Worm (Caenorhabditis elegans) whole organism, L4 larva: ENCODE measurements around the gene F53F4.12.
A peak's percentile ranks its signal among the peaks of the same experiment; 100 is the strongest.

ENCODE experiments used
- F10B5.3 ChIP-seq: sonication (generic microtip); optimal IDR thresholded peaks from 2 replicates; lab custom pipeline; 2016; ENCODE audit warnings: mild to moderate bottlenecking, missing genetic modification characterization, missing compliant biosample characterization
- F26F4.8 ChIP-seq: fragments of 200-800 bp; sonication (Bioruptor generic); conservative IDR thresholded peaks from 2 replicates; pipeline ENCODE4 v1.3.6; 2022; ENCODE audit warnings: missing genetic modification characterization, missing compliant biosample characterization
- T26A8.4 ChIP-seq: fragments of 200-800 bp; sonication (Bioruptor generic); IDR thresholded peaks from 2 replicates; pipeline ENCODE4 v1.3.6; 2022; ENCODE audit warnings: missing genetic modification characterization, missing compliant biosample characterization
- Y5F2A.4 ChIP-seq: fragments of 200-800 bp; sonication (Bioruptor generic); optimal IDR thresholded peaks from 2 replicates; lab custom pipeline; 2018; ENCODE audit warnings: mild to moderate bottlenecking, missing genetic modification characterization, missing compliant biosample characterization
- aha-1 ChIP-seq: fragments of 150-350 bp; peaks from one replicate; lab custom pipeline; 2014; ENCODE audit warnings: missing biosample characterization, missing genetic modification characterization
- ceh-20 ChIP-seq: fragments of 200-800 bp; sonication (Bioruptor generic); IDR thresholded peaks from 2 replicates; pipeline ENCODE4 v1.3.6; 2022; ENCODE audit warnings: missing genetic modification reagents, missing genetic modification characterization, missing compliant biosample characterization
- ceh-28 ChIP-seq: fragments of 150-350 bp; optimal IDR thresholded peaks from 2 replicates; lab custom pipeline; 2014; ENCODE audit warnings: missing biosample characterization, missing genetic modification reagents, missing genetic modification characterization
- ceh-82 ChIP-seq: sonication (generic microtip); optimal IDR thresholded peaks from 2 replicates; lab custom pipeline; 2017; ENCODE audit warnings: missing biosample characterization, missing genetic modification characterization
- daf-16 ChIP-seq, 3 experiments: sonication (generic microtip); optimal IDR thresholded peaks; 2 replicates each; lab custom pipeline; 2016 to 2017; ENCODE audit warnings: missing genetic modification characterization in 3 of 3, missing genetic modification reagents in 3 of 3, mild to moderate bottlenecking in 2 of 3, missing compliant biosample characterization in 2 of 3, missing biosample characterization in 1 of 3, moderate library complexity in 1 of 3
- daf-8 ChIP-seq: fragments of 200-800 bp; sonication (Bioruptor generic); IDR thresholded peaks from 2 replicates; pipeline ENCODE4 v1.3.6; 2022; ENCODE audit warnings: missing genetic modification characterization, missing compliant biosample characterization
- dmd-6 ChIP-seq: fragments of 200-800 bp; sonication (Bioruptor generic); IDR thresholded peaks from 2 replicates; pipeline ENCODE4 v1.3.6; 2022; ENCODE audit warnings: missing genetic modification reagents, missing genetic modification characterization, missing compliant biosample characterization
- duxl-1 ChIP-seq: sonication (generic microtip); optimal IDR thresholded peaks from 2 replicates; lab custom pipeline; 2016; ENCODE audit warnings: mild to moderate bottlenecking, missing genetic modification characterization, moderate library complexity, missing compliant biosample characterization; ENCODE audit not compliant: poor library complexity
- dve-1 ChIP-seq: sonication (generic microtip); optimal IDR thresholded peaks from 2 replicates; lab custom pipeline; 2017; ENCODE audit warnings: antibody characterized with exemption, mild to moderate bottlenecking, missing genetic modification characterization, missing compliant biosample characterization; ENCODE audit not compliant: insufficient read depth
- egl-27 ChIP-seq: sonication (generic microtip); optimal IDR thresholded peaks from 3 replicates; lab custom pipeline; 2017; ENCODE audit warnings: missing biosample characterization, missing genetic modification reagents, missing genetic modification characterization
- fkh-10 ChIP-seq: fragments of 150-350 bp; optimal IDR thresholded peaks from 2 replicates; lab custom pipeline; 2014; ENCODE audit warnings: missing biosample characterization, missing genetic modification reagents, missing genetic modification characterization
- hlh-30 ChIP-seq: sonication (generic microtip); optimal IDR thresholded peaks from 2 replicates; lab custom pipeline; 2017; ENCODE audit warnings: antibody characterized with exemption, mild to moderate bottlenecking, missing genetic modification characterization, missing compliant biosample characterization; ENCODE audit not compliant: insufficient read depth
- hmg-1.1 ChIP-seq: fragments of 200-800 bp; sonication (Bioruptor generic); IDR thresholded peaks from 2 replicates; pipeline ENCODE4 v1.3.6; 2022; ENCODE audit warnings: missing genetic modification reagents, missing genetic modification characterization, missing compliant biosample characterization
- lim-7 ChIP-seq: fragments of 200-800 bp; sonication (Bioruptor generic); IDR thresholded peaks from 2 replicates; pipeline ENCODE4 v1.3.6; 2022; ENCODE audit warnings: missing genetic modification characterization, missing compliant biosample characterization
- lin-15B ChIP-seq: fragments of 150-350 bp; sonication (generic microtip); optimal IDR thresholded peaks from 3 replicates; lab custom pipeline; 2014; ENCODE audit warnings: missing biosample characterization, missing genetic modification characterization
- lir-3 ChIP-seq: sonication (generic microtip); optimal IDR thresholded peaks from 2 replicates; lab custom pipeline; 2016; ENCODE audit warnings: mild to moderate bottlenecking, missing genetic modification characterization, missing compliant biosample characterization
- madf-5 ChIP-seq, 2 experiments: fragments of 200-800 bp; sonication (Bioruptor generic); IDR thresholded peaks; 2 replicates each; pipeline ENCODE4 v1.3.6; 2022; ENCODE audit warnings: missing compliant biosample characterization in 2 of 2, missing genetic modification characterization in 2 of 2
- mdl-1 ChIP-seq, 2 experiments: fragments of 150-350 bp in 1 of 2; sonication (generic microtip) in 1 of 2; optimal IDR thresholded peaks; 2 replicates each; lab custom pipeline; 2014 to 2017; ENCODE audit warnings: missing biosample characterization in 2 of 2, missing genetic modification characterization in 2 of 2
- mep-1 ChIP-seq: fragments of 150-350 bp; sonication (generic microtip); optimal IDR thresholded peaks from 3 replicates; lab custom pipeline; 2014; ENCODE audit warnings: missing biosample characterization, missing genetic modification characterization
- mes-2 ChIP-seq: sonication (generic microtip); optimal IDR thresholded peaks from 2 replicates; lab custom pipeline; 2016; ENCODE audit warnings: missing genotype, mild to moderate bottlenecking, missing genetic modification characterization, missing compliant biosample characterization; ENCODE audit not compliant: poor library complexity, severe bottlenecking
- mxl-2 ChIP-seq: fragments of 200-800 bp; sonication (Bioruptor generic); conservative IDR thresholded peaks from 2 replicates; pipeline ENCODE4 v1.3.6; 2022; ENCODE audit warnings: missing genetic modification reagents, missing genetic modification characterization, missing compliant biosample characterization
- nhr-10 ChIP-seq: fragments of 150-350 bp; optimal IDR thresholded peaks from 2 replicates; lab custom pipeline; 2014; ENCODE audit warnings: missing biosample characterization, missing genetic modification characterization
- nhr-111 ChIP-seq: fragments of 200-800 bp; sonication (Bioruptor generic); optimal IDR thresholded peaks from 2 replicates; lab custom pipeline; 2018; ENCODE audit warnings: mild to moderate bottlenecking, missing genetic modification characterization, missing compliant biosample characterization
- nhr-28 ChIP-seq: fragments of 150-350 bp; optimal IDR thresholded peaks from 2 replicates; lab custom pipeline; 2014; ENCODE audit warnings: missing biosample characterization, missing genetic modification characterization
- nhr-42 ChIP-seq: fragments of 200-800 bp; sonication (Bioruptor generic); IDR thresholded peaks from 2 replicates; pipeline ENCODE4 v1.3.6; 2022; ENCODE audit warnings: missing genetic modification characterization, missing compliant biosample characterization
- nhr-77 ChIP-seq: fragments of 150-350 bp; optimal IDR thresholded peaks from 2 replicates; lab custom pipeline; 2014; ENCODE audit warnings: missing biosample characterization, missing genetic modification characterization
- saeg-2 ChIP-seq: fragments of 200-800 bp; sonication (Bioruptor generic); IDR thresholded peaks from 2 replicates; pipeline ENCODE4 v1.3.6; 2022; ENCODE audit warnings: missing genetic modification reagents, missing genetic modification characterization, missing compliant biosample characterization
- snpc-4 ChIP-seq: fragments of 150-350 bp; optimal IDR thresholded peaks from 2 replicates; lab custom pipeline; 2014; ENCODE audit warnings: missing biosample characterization, missing genetic modification characterization
- unc-130 ChIP-seq: sonication (generic microtip); optimal IDR thresholded peaks from 2 replicates; lab custom pipeline; 2016; ENCODE audit warnings: missing genetic modification reagents, missing genetic modification characterization, missing compliant biosample characterization
- unc-62 ChIP-seq, 3 experiments: fragments of 150-350 bp in 1 of 3; sonication (generic microtip); optimal IDR thresholded peaks in 2 of 3; peaks in 1 of 3; 1 replicate in 1 of 3; 2 replicates in 2 of 3; lab custom pipeline; 2014 to 2017; ENCODE audit warnings: missing biosample characterization in 3 of 3, missing genetic modification characterization in 3 of 3, missing genetic modification reagents in 3 of 3, missing genotype in 1 of 3
- zfp-3 ChIP-seq: fragments of 200-800 bp; sonication (Bioruptor generic); conservative IDR thresholded peaks from 2 replicates; pipeline ENCODE4 v1.3.6; 2022; ENCODE audit warnings: missing genetic modification reagents, missing genetic modification characterization, missing compliant biosample characterization
- zip-11 ChIP-seq: fragments of 200-800 bp; sonication (Bioruptor generic); IDR thresholded peaks from 2 replicates; pipeline ENCODE4 v1.3.6; 2022; ENCODE audit warnings: missing genetic modification characterization, missing compliant biosample characterization
- zip-2 ChIP-seq: fragments of 150-350 bp; optimal IDR thresholded peaks from 2 replicates; lab custom pipeline; 2014; ENCODE audit warnings: missing biosample characterization, missing genetic modification characterization
- ztf-7 ChIP-seq: fragments of 150-350 bp; optimal IDR thresholded peaks from 2 replicates; lab custom pipeline; 2014; ENCODE audit warnings: missing biosample characterization, missing genetic modification characterization

The F53F4.12 gene

ce11 chrV:13664340-13664916 lies 38.6 kb downstream of the F53F4.12 start (continued):
- TF ChIP-seq lim-7 (GFP tag; lab: Robert Waterston, UW) (no peak), ztf-7 (tag; lab: Kevin White, UChicago) (no peak), ceh-28 (no peak), nhr-42 (no peak), Y5F2A.4 (no peak), nhr-28 (tag; lab: Kevin White, UChicago) (no peak), mxl-2 (GFP tag; lab: Robert Waterston, UW) (no peak), aha-1 (peak; percentile 6), hmg-1.1 (GFP tag; lab: Robert Waterston, UW) (no peak), madf-5 (GFP tag; IDR thresholded peaks at IDR 0.05; lab: Robert Waterston, UW) (no peak), ceh-20 (no peak), saeg-2 (GFP tag; lab: Robert Waterston, UW) (no peak), daf-16 (GFP tag; optimal IDR thresholded peaks at IDR 0.05; lab: Kevin White, UChicago) (no peak), daf-16 (tag; optimal IDR thresholded peaks at IDR 0.05; lab: Kevin White, UChicago) (peak; percentile 2), zfp-3 (GFP tag; lab: Robert Waterston, UW) (no peak), snpc-4 (tag; lab: Kevin White, UChicago) (no peak), fkh-10 (no peak), unc-130 (GFP tag; lab: Kevin White, UChicago) (no peak), zip-11 (no peak), lir-3 (tag; lab: Kevin White, UChicago) (no peak), lin-15B (peak; percentile 7), nhr-10 (tag; lab: Kevin White, UChicago) (no peak), mdl-1 (tag; optimal IDR thresholded peaks at IDR 0.05; lab: Kevin White, UChicago) (peak in 1 of 2 experiments; percentile 5), hlh-30 (tag; lab: Kevin White, UChicago) (peak; percentile 37), dve-1 (tag; lab: Kevin White, UChicago) (peak; percentile 41), F10B5.3 (tag; lab: Kevin White, UChicago) (peak; percentile 26), ceh-82 (no peak)
- TF ChIP-seq, all 104 proteins: peak for 21

- TF ChIP-seq nhr-42 (no peak), mep-1 (tag; lab: Kevin White, UChicago) (peak; percentile 4), aha-1 (peak; percentile 28), zip-2 (tag; lab: Kevin White, UChicago) (no peak), egl-27 (tag; lab: Kevin White, UChicago) (no peak), mes-2 (tag; lab: Kevin White, UChicago) (peak; percentile 3), ceh-28 (no peak), duxl-1 (no peak), nhr-28 (tag; lab: Kevin White, UChicago) (peak; percentile 39), F26F4.8 (no peak), dmd-6 (GFP tag; lab: Robert Waterston, UW) (no peak)
These were observed 39.2 kb downstream of the F53F4.12 start, which contains the start of gene rde-12 for ce11 chrV:13665089-13665488. Gene rde-12, plus strand, starts transcription at chrV:13665389.

- TF ChIP-seq unc-62 (GFP tag; optimal IDR thresholded peaks at IDR 0.05 in 1 of 2; lab: Kevin White, UChicago) (peak in 1 of 2 experiments; percentile 56), unc-62 (tag; optimal IDR thresholded peaks at IDR 0.05; lab: Kevin White, UChicago) (no peak), nhr-77 (no peak), nhr-111 (GFP tag; lab: Kevin White, UChicago) (no peak), dmd-6 (GFP tag; lab: Robert Waterston, UW) (no peak), aha-1 (peak; percentile 96), daf-8 (GFP tag; lab: Robert Waterston, UW) (no peak), T26A8.4 (no peak)
- TF ChIP-seq, all 104 proteins: peak for 2
These were observed 40.6 kb downstream of the F53F4.12 start for ce11 chrV:13666460-13666859.
